Worm (Caenorhabditis elegans) whole organism, early embryonic: ENCODE data around the gene hst-3.2.

ENCODE experiments used
- B0310.2 ChIP-seq: sonication (generic microtip); optimal IDR thresholded peaks from 2 replicates; lab custom pipeline; 2016; ENCODE audit warnings: mild to moderate bottlenecking, missing genetic modification characterization, missing compliant biosample characterization
- F13C5.2 ChIP-seq: sonication (generic microtip); optimal IDR thresholded peaks from 2 replicates; lab custom pipeline; 2017; ENCODE audit warnings: mild to moderate bottlenecking, missing genetic modification characterization, inconsistent platforms, missing compliant biosample characterization
- ama-1 ChIP-seq: fragments of 150-350 bp; optimal IDR thresholded peaks from 2 replicates; lab custom pipeline; 2014
- ceh-36 ChIP-seq: sonication (generic microtip); optimal IDR thresholded peaks from 2 replicates; lab custom pipeline; 2016; ENCODE audit warnings: missing genetic modification characterization, inconsistent platforms, missing compliant biosample characterization
- flt-1 ChIP-seq: fragments of 200-800 bp; sonication (Bioruptor generic); IDR thresholded peaks from 2 replicates; pipeline ENCODE4 v1.3.6; 2022; ENCODE audit warnings: missing genetic modification characterization, missing compliant biosample characterization
- hnd-1 ChIP-seq: sonication (generic microtip); optimal IDR thresholded peaks from 2 replicates; lab custom pipeline; 2016; ENCODE audit warnings: missing genetic modification characterization, missing compliant biosample characterization
- pes-1 ChIP-seq: fragments of 200-800 bp; sonication (Bioruptor generic); IDR thresholded peaks from 2 replicates; pipeline ENCODE4 v1.3.6; 2022; ENCODE audit warnings: missing genetic modification reagents, missing genetic modification characterization, missing compliant biosample characterization
- sea-1 ChIP-seq: fragments of 200-800 bp; sonication (Bioruptor generic); conservative IDR thresholded peaks from 2 replicates; pipeline ENCODE4 v1.3.6; 2022; ENCODE audit warnings: missing genetic modification characterization, missing compliant biosample characterization
- tbx-11 ChIP-seq: fragments of 200-800 bp; sonication (Bioruptor generic); IDR thresholded peaks from 2 replicates; pipeline ENCODE4 v1.3.6; 2022; ENCODE audit warnings: missing genetic modification characterization, missing compliant biosample characterization
- tra-4 ChIP-seq: sonication (generic microtip); optimal IDR thresholded peaks from 2 replicates; lab custom pipeline; 2017; ENCODE audit warnings: missing genetic modification characterization, missing compliant biosample characterization

- TF ChIP-seq ama-1 (no peak), sea-1 (GFP tag; lab: Robert Waterston, UW) (no peak), hnd-1 (no peak), tra-4 (tag; lab: Kevin White, UChicago) (no peak), flt-1 (GFP tag; lab: Robert Waterston, UW) (no peak), F13C5.2 (tag; lab: Kevin White, UChicago) (no peak), ceh-36 (tag; lab: Kevin White, UChicago) (no peak), B0310.2 (tag; lab: Kevin White, UChicago) (no peak), tbx-11 (no peak), pes-1 (no peak)
Measured at ce11 chrX:2921737-2922136, 2.1 kb downstream of the hst-3.2 start.
